Worm (Caenorhabditis elegans): ENCODE data around the gene str-143.
A peak's percentile ranks its signal among the peaks of the same experiment; 100 is the strongest.

The str-143 gene

ce11 chrV:8018919-8019318 is 50.6 kb downstream of the str-143 start (continued):
- TF ChIP-seq sdz-12 (GFP tag; optimal IDR thresholded peaks at IDR 0.05) (no peak), snpc-1.2 (GFP tag; IDR thresholded peaks at IDR 0.05) (no peak), lin-15B (tag; optimal IDR thresholded peaks at IDR 0.05) (no peak), daf-8 (GFP tag; IDR thresholded peaks at IDR 0.05) (no peak), mdl-1 (tag; optimal IDR thresholded peaks at IDR 0.05) (no peak), ZK546.5 (tag; optimal IDR thresholded peaks at IDR 0.05) (no peak), daf-16 (GFP tag; optimal IDR thresholded peaks at IDR 0.05) (no peak), daf-16 (tag; optimal IDR thresholded peaks at IDR 0.05) (peak; percentile 5), dmd-6 (GFP tag; IDR thresholded peaks at IDR 0.05) (peak; percentile 54)
